Worm (Caenorhabditis elegans): ENCODE measurements around the gene irld-2.

ce11 chrX:13350804-13351747 lies 43.8 kb downstream of the irld-2 start, which contains the start of gene mxl-3:
- no peak for TF ChIP-seq ref-1 (GFP tag; conservative IDR thresholded peaks at IDR 0.05)
- no peak for TF ChIP-seq tab-1 (GFP tag; IDR thresholded peaks at IDR 0.05)
